Fruit fly (Drosophila melanogaster) whole organism, wandering third instar larva: ENCODE data around the gene bun.

Experiments used
- Dif ChIP-seq: fragments of 200-275, 200-300 bp; sonication (Bioruptor generic); optimal IDR thresholded peaks from 2 replicates; lab custom pipeline; 2018; ENCODE audit warnings: missing biosample characterization, missing genetic modification characterization; ENCODE audit not compliant: partially characterized antibody
- psq ChIP-seq: fragments of 200-800 bp; sonication (Bioruptor generic); optimal IDR thresholded peaks from 3 replicates; lab custom pipeline; 2017; ENCODE audit warnings: missing biosample characterization, mild to moderate bottlenecking, missing genetic modification characterization, moderate library complexity

dm6 chr2L:12542018-12542417 lies 4.4 kb downstream of the bun start:
- TF ChIP-seq Dif, result no peak
- TF ChIP-seq psq (GFP tag; lab: Kevin White, UChicago), result peak; percentile 70
